Fruit fly (Drosophila melanogaster): ENCODE measurements around the gene osk.

Gene osk

DNA sequence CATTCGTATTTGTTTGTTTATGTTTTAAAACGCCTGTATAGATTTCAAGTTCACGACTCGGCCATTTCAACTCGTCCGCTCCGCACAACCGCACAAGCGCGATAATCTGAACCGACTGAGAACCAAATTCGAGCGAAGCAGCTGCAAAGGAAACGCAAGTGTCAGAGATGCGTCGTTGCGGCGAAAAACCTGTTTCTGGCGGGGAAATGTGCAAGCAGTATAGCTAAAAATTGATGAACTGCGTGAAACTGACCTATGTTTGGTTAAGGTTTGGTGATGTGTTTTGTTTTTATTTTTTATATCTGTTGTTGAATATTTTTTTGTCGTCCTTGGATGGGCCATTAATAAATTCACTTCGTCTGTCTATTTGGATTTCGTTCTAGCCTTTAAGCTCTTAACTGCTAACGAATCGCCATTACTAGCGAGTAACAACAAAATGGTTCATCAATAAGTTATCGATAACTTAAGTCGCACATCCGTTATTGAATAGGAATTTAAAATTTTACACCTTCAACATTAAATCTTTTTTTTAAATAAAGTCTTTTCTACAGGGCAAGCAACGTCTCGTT lies 3.1 kb upstream of the osk start, which contains the start of gene pyd:
Gene pyd, minus strand, starts transcription at position 120 of the 569 bp plus-strand sequence.
- peak; percentile 60 for TF ChIP-seq Sp1 (GFP tag; optimal IDR thresholded peaks at IDR 0.05)
- peak; percentile 51 for TF ChIP-seq rgr (GFP tag; optimal IDR thresholded peaks at IDR 0.05)
- no peak for TF ChIP-seq dl (GFP tag; optimal IDR thresholded peaks at IDR 0.05; ENCODE audit: insufficient read depth in 1 of 2, partially characterized antibody in 2 of 2)
- TF ChIP-seq OdsH (GFP tag; optimal IDR thresholded peaks at IDR 0.05), result peak; percentile 37
- no peak for TF ChIP-seq brk (GFP tag; optimal IDR thresholded peaks at IDR 0.05)
- peak; percentile 51 for TF ChIP-seq Hnf4 (GFP tag; optimal IDR thresholded peaks at IDR 0.05)
- TF ChIP-seq ey (GFP tag; optimal IDR thresholded peaks at IDR 0.05), result peak; percentile 67
- peak; percentile 58 for TF ChIP-seq tai (GFP tag; optimal IDR thresholded peaks at IDR 0.05)
- TF ChIP-seq dmrt93B (GFP tag; optimal IDR thresholded peaks at IDR 0.05), result peak; percentile 14
- TF ChIP-seq foxo (GFP tag; optimal IDR thresholded peaks at IDR 0.05), result peak in 1 of 2 experiments; percentile 67
- TF ChIP-seq br (GFP tag; optimal IDR thresholded peaks at IDR 0.05), result peak; percentile 67
- TF ChIP-seq Jra (GFP tag; optimal IDR thresholded peaks at IDR 0.05), result no peak
- TF ChIP-seq Rel (GFP tag; optimal IDR thresholded peaks at IDR 0.05), result no peak
- peak; percentile 22 for TF ChIP-seq Rel (tag; optimal IDR thresholded peaks at IDR 0.05)
- TF ChIP-seq Vsx2 (GFP tag; optimal IDR thresholded peaks at IDR 0.05; ENCODE audit: partially characterized antibody), result peak; percentile 18
- peak; percentile 88 for TF ChIP-seq woc (GFP tag; optimal IDR thresholded peaks at IDR 0.05)
- TF ChIP-seq fru (GFP tag; optimal IDR thresholded peaks at IDR 0.05), result peak; percentile 70
- TF ChIP-seq psq (GFP tag; optimal IDR thresholded peaks at IDR 0.05), result peak; percentile 81
- peak; percentile 69 for TF ChIP-seq HLH106 (tag; optimal IDR thresholded peaks at IDR 0.05)
- TF ChIP-seq Dif (GFP tag; optimal IDR thresholded peaks at IDR 0.05; ENCODE audit: partially characterized antibody), result peak; percentile 63
- TF ChIP-seq Dfd (GFP tag; optimal IDR thresholded peaks at IDR 0.05), result no peak
- TF ChIP-seq CG9705 (GFP tag; optimal IDR thresholded peaks at IDR 0.05), result peak; percentile 23
- TF ChIP-seq h (GFP tag; optimal IDR thresholded peaks at IDR 0.05), result peak; percentile 75
- TF ChIP-seq Myc (optimal IDR thresholded peaks at IDR 0.05), result peak; percentile 97
- peak; percentile 53 for TF ChIP-seq sv (GFP tag; optimal IDR thresholded peaks at IDR 0.05)
- TF ChIP-seq Hr83 (GFP tag; optimal IDR thresholded peaks at IDR 0.05; ENCODE audit: poor library complexity, severe bottlenecking), result peak; percentile 48
- no peak for TF ChIP-seq N (GFP tag; optimal IDR thresholded peaks at IDR 0.05)
- no peak for TF ChIP-seq lola (GFP tag; optimal IDR thresholded peaks at IDR 0.05)

DNA sequence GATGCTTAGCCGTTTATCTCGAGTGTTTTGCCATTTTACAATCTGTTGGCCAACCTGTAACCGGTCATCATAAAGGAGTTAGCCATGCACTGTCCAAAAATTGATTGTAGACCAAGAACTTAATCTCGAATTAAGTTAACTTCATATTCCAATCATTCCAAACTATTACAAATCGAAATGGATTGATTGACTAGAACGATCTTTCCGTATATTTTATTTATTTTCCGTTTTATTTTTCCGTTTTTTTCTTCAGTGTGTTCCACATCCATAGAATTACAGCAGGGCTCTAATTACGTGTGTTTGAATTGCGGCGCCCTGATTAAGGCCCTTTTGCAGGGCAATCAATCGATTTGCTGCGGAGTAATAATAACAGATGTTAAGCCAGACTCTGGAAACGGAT lies 2.2 kb upstream of the osk start:
- TF ChIP-seq br (GFP tag; optimal IDR thresholded peaks at IDR 0.05), result peak; percentile 2
- TF ChIP-seq rgr (GFP tag; optimal IDR thresholded peaks at IDR 0.05), result peak; percentile 7
- TF ChIP-seq lola (GFP tag; optimal IDR thresholded peaks at IDR 0.05), result no peak
- no peak for TF ChIP-seq CrebA (GFP tag; optimal IDR thresholded peaks at IDR 0.05; ENCODE audit: borderline replicate concordance)
- no peak for TF ChIP-seq sage (GFP tag; optimal IDR thresholded peaks at IDR 0.05)
- TF ChIP-seq h (GFP tag; optimal IDR thresholded peaks at IDR 0.05), result peak; percentile 15
- TF ChIP-seq woc (GFP tag; optimal IDR thresholded peaks at IDR 0.05), result no peak
- TF ChIP-seq psq (GFP tag; optimal IDR thresholded peaks at IDR 0.05), result no peak
- TF ChIP-seq GATAd (GFP tag; optimal IDR thresholded peaks at IDR 0.05), result no peak
- no peak for TF ChIP-seq Mio (GFP tag; optimal IDR thresholded peaks at IDR 0.05)
- no peak for TF ChIP-seq jim (GFP tag; optimal IDR thresholded peaks at IDR 0.05)

DNA sequence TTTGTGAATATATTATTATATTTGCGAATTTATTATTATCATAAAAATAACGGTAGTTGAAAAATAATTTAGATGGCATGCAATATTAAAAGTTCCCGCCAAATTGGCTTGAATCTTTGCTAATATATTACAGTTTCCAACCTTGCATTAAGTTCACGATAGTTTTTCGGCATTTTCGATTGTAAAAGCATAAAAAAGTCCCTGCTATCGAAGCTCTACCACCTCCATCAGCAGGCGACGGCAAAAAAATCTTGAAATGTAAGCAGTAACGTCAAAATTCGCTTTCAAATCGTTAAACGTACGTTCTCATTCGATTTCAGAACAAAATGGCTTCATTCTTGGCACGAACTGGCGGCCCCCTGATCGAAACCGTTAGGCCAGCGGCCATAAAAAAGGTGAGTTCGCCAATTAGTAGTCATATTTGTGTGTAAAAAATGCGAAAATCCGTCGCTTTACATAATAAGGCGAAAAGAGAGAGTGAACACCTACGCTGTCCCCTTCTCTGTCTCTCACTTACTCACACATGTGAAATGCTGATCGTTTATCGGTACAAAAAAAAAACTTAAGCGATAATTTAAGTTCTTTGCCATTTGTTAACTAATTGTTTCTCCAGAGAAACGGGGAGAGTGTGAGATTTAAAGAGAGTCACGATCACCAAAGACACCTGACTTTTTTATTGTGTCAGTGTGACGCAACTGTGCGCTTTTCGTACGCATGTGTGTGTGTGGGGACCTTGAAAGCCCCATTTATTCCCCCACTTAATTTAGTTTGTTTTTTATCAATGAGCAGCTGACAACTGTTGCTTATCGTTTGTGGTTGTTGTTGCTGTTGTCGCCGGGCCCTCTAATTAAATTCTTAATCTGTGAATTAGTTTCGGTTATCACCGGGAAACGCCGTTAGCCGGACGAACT lies 3.8 kb downstream of the osk start, which contains the start of gene ScsbetaA:
Gene ScsbetaA, plus strand, starts transcription at position 231 of the 911 bp plus-strand sequence.
- no peak for TF ChIP-seq dmrt93B (GFP tag; optimal IDR thresholded peaks at IDR 0.05)
- TF ChIP-seq N (GFP tag; optimal IDR thresholded peaks at IDR 0.05), result no peak
- no peak for TF ChIP-seq fru (GFP tag; optimal IDR thresholded peaks at IDR 0.05)
- no peak for TF ChIP-seq foxo (GFP tag; optimal IDR thresholded peaks at IDR 0.05)
- no peak for TF ChIP-seq Sp1 (GFP tag; optimal IDR thresholded peaks at IDR 0.05)
- TF ChIP-seq CG9705 (GFP tag; optimal IDR thresholded peaks at IDR 0.05), result no peak
- no peak for TF ChIP-seq lola (GFP tag; optimal IDR thresholded peaks at IDR 0.05)
- TF ChIP-seq ey (GFP tag; optimal IDR thresholded peaks at IDR 0.05), result no peak
- TF ChIP-seq HLH106 (tag; optimal IDR thresholded peaks at IDR 0.05), result no peak
- TF ChIP-seq dl (GFP tag; optimal IDR thresholded peaks at IDR 0.05; ENCODE audit: insufficient read depth in 1 of 2, partially characterized antibody in 2 of 2), result no peak
- no peak for TF ChIP-seq psq (GFP tag; optimal IDR thresholded peaks at IDR 0.05)
- TF ChIP-seq jim (GFP tag; optimal IDR thresholded peaks at IDR 0.05), result no peak
- TF ChIP-seq woc (GFP tag; optimal IDR thresholded peaks at IDR 0.05), result no peak
- TF ChIP-seq usp (GFP tag; optimal IDR thresholded peaks at IDR 0.05), result no peak
- TF ChIP-seq Abd-B (GFP tag; optimal IDR thresholded peaks at IDR 0.05), result no peak
- peak; percentile 34 for TF ChIP-seq rgr (GFP tag; optimal IDR thresholded peaks at IDR 0.05)
- no peak for TF ChIP-seq dsf (GFP tag; optimal IDR thresholded peaks at IDR 0.05; ENCODE audit: borderline replicate concordance)
- no peak for TF ChIP-seq GATAd (GFP tag; optimal IDR thresholded peaks at IDR 0.05)
- TF ChIP-seq Mio (GFP tag; optimal IDR thresholded peaks at IDR 0.05), result no peak
- TF ChIP-seq h (GFP tag; optimal IDR thresholded peaks at IDR 0.05), result peak; percentile 13
- TF ChIP-seq sv (GFP tag; optimal IDR thresholded peaks at IDR 0.05), result no peak
- TF ChIP-seq Dfd (GFP tag; optimal IDR thresholded peaks at IDR 0.05), result no peak
- peak; percentile 7 for TF ChIP-seq Hnf4 (GFP tag; optimal IDR thresholded peaks at IDR 0.05)
- TF ChIP-seq Jra (GFP tag; optimal IDR thresholded peaks at IDR 0.05), result no peak
- TF ChIP-seq Vsx2 (GFP tag; optimal IDR thresholded peaks at IDR 0.05; ENCODE audit: partially characterized antibody), result no peak
- peak; percentile 6 for TF ChIP-seq br (GFP tag; optimal IDR thresholded peaks at IDR 0.05)
- TF ChIP-seq OdsH (GFP tag; optimal IDR thresholded peaks at IDR 0.05), result peak; percentile 18
- TF ChIP-seq pan (optimal IDR thresholded peaks at IDR 0.05), result no peak
- no peak for TF ChIP-seq Hr83 (GFP tag; optimal IDR thresholded peaks at IDR 0.05; ENCODE audit: poor library complexity, severe bottlenecking)
- no peak for TF ChIP-seq sage (GFP tag; optimal IDR thresholded peaks at IDR 0.05)
- TF ChIP-seq Rel (GFP tag; optimal IDR thresholded peaks at IDR 0.05), result no peak
- TF ChIP-seq Rel (tag; optimal IDR thresholded peaks at IDR 0.05), result peak; percentile 60
- no peak for TF ChIP-seq CG32264 (GFP tag; optimal IDR thresholded peaks at IDR 0.05)
- TF ChIP-seq Dif (GFP tag; optimal IDR thresholded peaks at IDR 0.05; ENCODE audit: partially characterized antibody), result no peak
- TF ChIP-seq CrebA (GFP tag; optimal IDR thresholded peaks at IDR 0.05; ENCODE audit: borderline replicate concordance), result no peak
